Fruit fly (Drosophila melanogaster) whole organism, embryonic: ENCODE results near the gene CG33552.

Experiments
- Blimp-1 ChIP-seq: fragments of 200-800 bp; sonication (Bioruptor generic); optimal IDR thresholded peaks from 3 replicates; lab custom pipeline; 2018; ENCODE audit warnings: missing biosample characterization, missing genetic modification characterization, mild to moderate bottlenecking, moderate library complexity, missing genetic modification reagents
- CG10959 ChIP-seq: fragments of 200-800 bp; sonication (Bioruptor generic); IDR thresholded peaks from 2 replicates; pipeline ENCODE4 v1.3.6; 2022; ENCODE audit warnings: missing biosample characterization, missing genetic modification characterization
- CG11398 ChIP-seq: fragments of 200-800 bp; sonication (Bioruptor generic); optimal IDR thresholded peaks from 2 replicates; lab custom pipeline; 2016; ENCODE audit warnings: missing biosample characterization, missing genetic modification characterization
- CG11695 ChIP-seq: fragments of 200-800 bp; sonication (Bioruptor generic); IDR thresholded peaks from 3 replicates; pipeline ENCODE4 v1.3.6; 2022; ENCODE audit warnings: missing biosample characterization, missing genetic modification characterization
- CG12236 ChIP-seq: fragments of 200-800 bp; sonication (Bioruptor generic); optimal IDR thresholded peaks from 2 replicates; lab custom pipeline; 2016; ENCODE audit warnings: missing biosample characterization, missing genetic modification characterization
- CG12942 ChIP-seq: fragments of 200-800 bp; sonication (Bioruptor generic); optimal IDR thresholded peaks from 3 replicates; lab custom pipeline; 2016; ENCODE audit warnings: missing biosample characterization, missing genetic modification characterization
- CG13287 ChIP-seq: fragments of 200-800 bp; sonication (Bioruptor generic); IDR thresholded peaks from 2 replicates; pipeline ENCODE4 v1.3.6; 2022; ENCODE audit warnings: missing biosample characterization, missing genetic modification characterization; ENCODE audit not compliant: partially characterized antibody
- CG14441 ChIP-seq: fragments of 200-800 bp; sonication (Bioruptor generic); IDR thresholded peaks from 2 replicates; pipeline ENCODE4 v1.3.6; 2022; ENCODE audit warnings: missing biosample characterization, missing genetic modification characterization
- CG1602 ChIP-seq: fragments of 200-800 bp; sonication (Bioruptor generic); optimal IDR thresholded peaks from 3 replicates; lab custom pipeline; 2016; ENCODE audit warnings: missing biosample characterization, missing genetic modification characterization
- CG17385 ChIP-seq: fragments of 200-800 bp; sonication (Bioruptor generic); optimal IDR thresholded peaks from 3 replicates; lab custom pipeline; 2018; ENCODE audit warnings: missing biosample characterization, mild to moderate bottlenecking, missing genetic modification characterization
- CG18764 ChIP-seq: fragments of 200-800 bp; sonication (Bioruptor generic); optimal IDR thresholded peaks from 3 replicates; lab custom pipeline; 2016; ENCODE audit warnings: missing biosample characterization, missing genetic modification characterization
- CG2712 ChIP-seq: fragments of 200-800 bp; optimal IDR thresholded peaks from 3 replicates; lab custom pipeline; 2019; ENCODE audit warnings: missing biosample characterization, mild to moderate bottlenecking, missing genetic modification characterization, moderate library complexity
- CG32767 ChIP-seq: fragments of 200-800 bp; sonication (Bioruptor generic); IDR thresholded peaks from 2 replicates; pipeline ENCODE4 v1.3.6; 2022; ENCODE audit warnings: missing biosample characterization, missing genetic modification characterization
- CG4404 ChIP-seq: fragments of 200-800 bp; sonication (Bioruptor generic); IDR thresholded peaks from 2 replicates; pipeline ENCODE4 v1.3.6; 2022; ENCODE audit warnings: missing biosample characterization, missing genetic modification characterization
- CG4730 ChIP-seq: fragments of 200-800 bp; sonication (Bioruptor generic); IDR thresholded peaks from 2 replicates; pipeline ENCODE4 v1.3.6; 2022; ENCODE audit warnings: missing biosample characterization, missing genetic modification characterization
- CG7357 ChIP-seq: fragments of 200-800 bp; sonication (Bioruptor generic); IDR thresholded peaks from 3 replicates; pipeline ENCODE4 v1.3.6; 2022; ENCODE audit warnings: missing biosample characterization, missing genetic modification characterization
- CG7372 ChIP-seq: fragments of 200-800 bp; sonication (Bioruptor generic); IDR thresholded peaks from 2 replicates; pipeline ENCODE4 v1.3.6; 2022; ENCODE audit warnings: missing biosample characterization, missing genetic modification characterization
- CG7987 ChIP-seq: fragments of 200-800 bp; sonication (Bioruptor generic); optimal IDR thresholded peaks from 2 replicates; lab custom pipeline; 2018; ENCODE audit warnings: missing biosample characterization, mild to moderate bottlenecking, missing genetic modification characterization, moderate library complexity
- CG8478 ChIP-seq: fragments of >200 bp; optimal IDR thresholded peaks from 2 replicates; lab custom pipeline; 2018
- CG8944 ChIP-seq: fragments of 200-800 bp; sonication (Bioruptor generic); optimal IDR thresholded peaks from 3 replicates; lab custom pipeline; 2016; ENCODE audit warnings: missing biosample characterization, missing genetic modification characterization
- CG9817 ChIP-seq: fragments of 200-800 bp; sonication (Bioruptor generic); optimal IDR thresholded peaks from 2 replicates; lab custom pipeline; 2018; ENCODE audit warnings: missing biosample characterization, mild to moderate bottlenecking, missing genetic modification characterization, moderate library complexity
- CoRest ChIP-seq: fragments of 200-800 bp; sonication (Bioruptor generic); optimal IDR thresholded peaks from 3 replicates; lab custom pipeline; 2018; ENCODE audit warnings: missing biosample characterization, mild to moderate bottlenecking, missing genetic modification characterization, moderate library complexity
- Dll ChIP-seq: fragments of 200-800 bp; sonication (Bioruptor generic); IDR thresholded peaks from 4 replicates; pipeline ENCODE4 v1.3.6; 2022; ENCODE audit warnings: missing biosample characterization, missing genetic modification characterization; ENCODE audit not compliant: partially characterized antibody
- Doc2 ChIP-seq: fragments of 200-800 bp; sonication (Bioruptor generic); IDR thresholded peaks from 2 replicates; pipeline ENCODE4 v1.3.6; 2022; ENCODE audit warnings: missing biosample characterization, missing genetic modification characterization
- Eip74EF ChIP-seq, 2 experiments: fragments of 200-800 bp in 1 of 2; fragments of >200 bp in 1 of 2; sonication (Bioruptor generic) in 1 of 2; optimal IDR thresholded peaks; 2 replicates each; lab custom pipeline; 2017 to 2019; ENCODE audit warnings: missing biosample characterization in 2 of 2, missing genetic modification characterization in 2 of 2, mild to moderate bottlenecking in 1 of 2, moderate library complexity in 1 of 2
- Ets65A ChIP-seq: fragments of 200-800 bp; sonication (Bioruptor generic); peaks from one replicate; lab custom pipeline; 2016; ENCODE audit warnings: missing biosample characterization, missing genetic modification characterization
- HLH4C ChIP-seq: fragments of 200-800 bp; sonication (Bioruptor generic); IDR thresholded peaks from 3 replicates; pipeline ENCODE4 v1.3.6; 2022; ENCODE audit warnings: missing biosample characterization, missing genetic modification characterization; ENCODE audit not compliant: partially characterized antibody
- HLHmδ ChIP-seq: fragments of 200-800 bp; sonication (Bioruptor generic); optimal IDR thresholded peaks from 2 replicates; lab custom pipeline; 2018; ENCODE audit warnings: missing biosample characterization, mild to moderate bottlenecking, missing genetic modification characterization, moderate library complexity
- Hmr ChIP-seq: fragments of 200-800 bp; sonication (Bioruptor generic); optimal IDR thresholded peaks from 3 replicates; lab custom pipeline; 2017; ENCODE audit warnings: mild to moderate bottlenecking, missing biosample characterization, missing genetic modification reagents, missing genetic modification characterization
- Mrtf ChIP-seq: fragments of 200-800 bp; sonication (Bioruptor generic); IDR thresholded peaks from 3 replicates; pipeline ENCODE4 v1.3.6; 2022; ENCODE audit warnings: missing biosample characterization, missing genetic modification characterization
- NC2β ChIP-seq: fragments of 200-800 bp; sonication (Bioruptor generic); optimal IDR thresholded peaks from 2 replicates; lab custom pipeline; 2016; ENCODE audit warnings: missing biosample characterization, missing genetic modification characterization
- NFAT ChIP-seq: fragments of 200-800 bp; sonication (Bioruptor generic); IDR thresholded peaks from 2 replicates; pipeline ENCODE4 v1.3.6; 2022; ENCODE audit warnings: missing biosample characterization, missing genetic modification characterization
- Tbp ChIP-seq: fragments of >200 bp; optimal IDR thresholded peaks from 2 replicates; lab custom pipeline; 2018; ENCODE audit warnings: missing biosample characterization, missing genetic modification characterization
- ac ChIP-seq: fragments of 200-800 bp; sonication (Bioruptor generic); optimal IDR thresholded peaks from 3 replicates; lab custom pipeline; 2017; ENCODE audit warnings: missing biosample characterization, mild to moderate bottlenecking, missing genetic modification characterization
- bbx ChIP-seq: fragments of 200-800 bp; sonication (Bioruptor generic); IDR thresholded peaks from 2 replicates; pipeline ENCODE4 v1.3.6; 2022; ENCODE audit warnings: missing biosample characterization, missing genetic modification characterization; ENCODE audit not compliant: partially characterized antibody
- bigmax ChIP-seq: fragments of 200-800 bp; sonication (Bioruptor generic); optimal IDR thresholded peaks from 2 replicates; lab custom pipeline; 2018; ENCODE audit warnings: missing biosample characterization, mild to moderate bottlenecking, missing genetic modification characterization
- bowl ChIP-seq: fragments of 200-800 bp; sonication (Bioruptor generic); IDR thresholded peaks from 2 replicates; pipeline ENCODE4 v1.3.6; 2022; ENCODE audit warnings: missing biosample characterization, missing genetic modification characterization
- cad ChIP-seq: fragments of >200 bp; optimal IDR thresholded peaks from 2 replicates; lab custom pipeline; 2017; ENCODE audit warnings: missing biosample characterization, missing genetic modification characterization
- fru ChIP-seq: fragments of >200 bp; optimal IDR thresholded peaks from 2 replicates; lab custom pipeline; 2017
- h ChIP-seq: fragments of >200 bp; optimal IDR thresholded peaks from 2 replicates; lab custom pipeline; 2017
- ind ChIP-seq: fragments of 200-800 bp; sonication (Bioruptor generic); optimal IDR thresholded peaks from 3 replicates; lab custom pipeline; 2016; ENCODE audit warnings: missing biosample characterization, missing genetic modification characterization
- nau ChIP-seq: fragments of 200-800 bp; sonication (Bioruptor generic); optimal IDR thresholded peaks from 3 replicates; lab custom pipeline; 2017; ENCODE audit warnings: missing biosample characterization, mild to moderate bottlenecking, missing genetic modification characterization, missing genetic modification reagents
- ranshi ChIP-seq: fragments of 200-800 bp; sonication (Bioruptor generic); IDR thresholded peaks from 2 replicates; pipeline ENCODE4 v1.3.6; 2022; ENCODE audit warnings: missing biosample characterization, missing genetic modification characterization
- run ChIP-seq: fragments of 200-800 bp; sonication (Bioruptor generic); optimal IDR thresholded peaks from 3 replicates; lab custom pipeline; 2018; ENCODE audit warnings: missing biosample characterization, mild to moderate bottlenecking, missing genetic modification characterization
- ssp ChIP-seq: fragments of 200-800 bp; sonication (Bioruptor generic); IDR thresholded peaks from 2 replicates; pipeline ENCODE4 v1.3.6; 2022; ENCODE audit warnings: missing biosample characterization, missing genetic modification characterization
- stc ChIP-seq: fragments of 200-800 bp; sonication (Bioruptor generic); IDR thresholded peaks from 2 replicates; pipeline ENCODE4 v1.3.6; 2022; ENCODE audit warnings: missing biosample characterization, missing genetic modification characterization
- sug ChIP-seq: fragments of 200-800 bp; optimal IDR thresholded peaks from 2 replicates; lab custom pipeline; 2019; ENCODE audit warnings: missing biosample characterization, mild to moderate bottlenecking, missing genetic modification characterization, moderate library complexity
- tll ChIP-seq, 2 experiments: fragments of 200-800 bp in 1 of 2; fragments of >200 bp in 1 of 2; sonication (Bioruptor generic) in 1 of 2; optimal IDR thresholded peaks; 2 replicates each; lab custom pipeline; 2017 to 2019; ENCODE audit warnings: missing biosample characterization in 2 of 2, missing genetic modification characterization in 2 of 2, mild to moderate bottlenecking in 1 of 2, moderate library complexity in 1 of 2
- trh ChIP-seq: fragments of 200-800 bp; sonication (Bioruptor generic); optimal IDR thresholded peaks from 2 replicates; lab custom pipeline; 2016; ENCODE audit warnings: missing biosample characterization, missing genetic modification characterization
- twi ChIP-seq: fragments of 200-800 bp; optimal IDR thresholded peaks from 2 replicates; lab custom pipeline; 2019; ENCODE audit warnings: missing biosample characterization, mild to moderate bottlenecking, missing genetic modification characterization, moderate library complexity

Gene CG33552

DNA sequence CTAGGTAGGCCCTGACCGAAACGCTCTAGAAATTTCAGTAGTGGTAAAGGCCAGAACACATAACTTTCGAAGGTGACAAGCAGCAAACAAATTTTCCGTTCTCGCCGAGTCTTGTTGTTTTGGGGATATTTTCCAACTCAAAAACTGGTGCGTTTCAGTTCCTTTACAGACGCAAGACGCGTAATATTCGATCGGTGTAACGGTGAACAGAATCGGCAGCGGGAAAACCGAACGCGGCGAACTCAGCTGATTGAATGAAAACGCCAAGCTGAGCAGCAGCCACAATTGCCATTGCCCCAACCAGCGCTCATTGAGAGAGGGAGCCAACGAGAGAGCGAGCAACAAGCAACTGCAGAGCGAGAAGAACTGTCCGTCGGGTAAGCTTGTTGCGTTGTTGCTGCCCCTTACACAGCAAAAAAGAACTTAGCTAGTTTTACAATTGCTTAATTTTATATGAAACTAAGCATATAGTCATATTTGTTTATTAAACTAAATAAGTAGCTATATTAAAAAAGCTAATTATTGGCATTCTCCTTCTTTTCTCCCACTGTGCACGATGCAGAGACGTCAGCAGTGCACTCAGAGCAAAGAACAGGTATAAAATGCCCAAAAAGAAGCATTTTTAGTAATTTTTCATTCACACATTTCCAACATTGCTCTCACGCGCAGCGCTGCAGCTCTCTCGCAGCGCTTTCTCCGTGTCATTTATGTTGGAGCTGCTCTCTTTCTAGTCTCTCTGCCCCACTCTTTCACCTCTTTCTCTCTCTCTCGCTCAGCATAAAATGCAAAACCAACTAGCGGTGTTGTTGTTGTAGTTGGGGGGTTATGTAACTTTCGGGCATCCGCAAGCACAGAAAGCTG is 33.8 kb downstream of the CG33552 start, which contains the start of the genes Cyt-c-d and CG31808 (continued):
- peak; percentile 96 for TF ChIP-seq CoRest (tag; lab: Kevin White, UChicago)
- peak; percentile 96 for TF ChIP-seq CG4730 (GFP tag; lab: Robert Waterston, UW)
- TF ChIP-seq twi (tag; lab: Kevin White, UChicago), result peak; percentile 90
- TF ChIP-seq h (lab: Kevin White, UChicago), result no peak
- TF ChIP-seq fru (lab: Kevin White, UChicago), result no peak
- peak; percentile 96 for TF ChIP-seq CG1602 (GFP tag; lab: Kevin White, UChicago)
- peak in 1 of 2 experiments; percentile 11 for TF ChIP-seq tll (GFP tag; optimal IDR thresholded peaks at IDR 0.05; lab: Kevin White, UChicago)
- TF ChIP-seq CG10959 (GFP tag; lab: Robert Waterston, UW), result peak; percentile 92
- peak; percentile 90 for TF ChIP-seq CG8944 (GFP tag; lab: Kevin White, UChicago)
- peak; percentile 97 for TF ChIP-seq CG11695 (GFP tag; lab: Robert Waterston, UW)
- TF ChIP-seq Eip74EF (GFP tag; optimal IDR thresholded peaks at IDR 0.05; lab: Kevin White, UChicago), result peak in 1 of 2 experiments; percentile 98
- peak; percentile 98 for TF ChIP-seq Ets65A (GFP tag; lab: Kevin White, UChicago)
- TF ChIP-seq Tbp (GFP tag; lab: Kevin White, UChicago), result no peak
- TF ChIP-seq CG7357 (GFP tag; lab: Robert Waterston, UW), result peak; percentile 91
- peak; percentile 96 for TF ChIP-seq run
- peak; percentile 97 for TF ChIP-seq Blimp-1 (GFP tag; lab: Kevin White, UChicago)
- peak; percentile 97 for TF ChIP-seq CG14441 (GFP tag; lab: Robert Waterston, UW)
- TF ChIP-seq NFAT (GFP tag; lab: Robert Waterston, UW), result peak; percentile 85
- TF ChIP-seq CG8478, result no peak
- TF ChIP-seq ranshi (GFP tag; lab: Robert Waterston, UW), result peak; percentile 97
- TF ChIP-seq Hmr (GFP tag; lab: Kevin White, UChicago), result peak; percentile 98
- TF ChIP-seq CG11398 (GFP tag; lab: Kevin White, UChicago), result peak; percentile 87
- peak; percentile 95 for TF ChIP-seq CG12942 (GFP tag; lab: Kevin White, UChicago)
- TF ChIP-seq Doc2 (GFP tag; lab: Robert Waterston, UW), result peak; percentile 83
- TF ChIP-seq CG18764, result peak; percentile 94
- peak; percentile 94 for TF ChIP-seq CG17385 (GFP tag; lab: Kevin White, UChicago)
- TF ChIP-seq CG32767 (GFP tag; lab: Robert Waterston, UW), result peak; percentile 96
- peak; percentile 98 for TF ChIP-seq nau (GFP tag; lab: Kevin White, UChicago)
- no peak for TF ChIP-seq HLH4C (GFP tag; lab: Robert Waterston, UW)
- peak; percentile 82 for TF ChIP-seq sug (tag; lab: Kevin White, UChicago)
- TF ChIP-seq CG9817, result peak; percentile 92
- TF ChIP-seq CG12236 (GFP tag; lab: Kevin White, UChicago), result peak; percentile 85
- peak; percentile 83 for TF ChIP-seq CG7987 (GFP tag; lab: Kevin White, UChicago)
- TF ChIP-seq bbx, result peak; percentile 63
- TF ChIP-seq ind (GFP tag; lab: Kevin White, UChicago), result peak; percentile 95
- peak; percentile 98 for TF ChIP-seq stc
- peak; percentile 35; the same call in 1 of the 4 replicates for TF ChIP-seq Dll (GFP tag; lab: Robert Waterston, UW)
- TF ChIP-seq cad (GFP tag; lab: Kevin White, UChicago), result no peak
- peak; percentile 96 for TF ChIP-seq bowl (GFP tag; lab: Robert Waterston, UW)
- TF ChIP-seq HLHmδ (GFP tag; lab: Kevin White, UChicago), result peak; percentile 64
- TF ChIP-seq bigmax (GFP tag; lab: Kevin White, UChicago), result peak; percentile 48
- TF ChIP-seq NC2β, result peak; percentile 92
- peak; percentile 16; the same call in 1 of the 2 replicates for TF ChIP-seq CG13287 (GFP tag; lab: Robert Waterston, UW)
- peak; percentile 87 for TF ChIP-seq CG4404 (GFP tag; lab: Robert Waterston, UW)
- peak; percentile 95 for TF ChIP-seq CG7372 (GFP tag; lab: Robert Waterston, UW)
- TF ChIP-seq CG2712, result peak; percentile 98
- peak; percentile 91 for TF ChIP-seq ssp
- TF ChIP-seq trh (GFP tag; lab: Kevin White, UChicago), result peak; percentile 93
- TF ChIP-seq Mrtf, result peak; percentile 96
- TF ChIP-seq ac (GFP tag; lab: Kevin White, UChicago), result peak; percentile 79
